Worm (Caenorhabditis elegans) whole organism, midembryonic: ENCODE measurements around the gene C02B10.4.

ENCODE experiments used
- T22C8.4 ChIP-seq: fragments of 200-800 bp; sonication (Bioruptor generic); IDR thresholded peaks from 2 replicates; pipeline ENCODE4 v1.3.6; 2022; ENCODE audit warnings: missing genetic modification characterization, missing compliant biosample characterization
- cog-1 ChIP-seq: sonication (generic microtip); optimal IDR thresholded peaks from 2 replicates; lab custom pipeline; 2016; ENCODE audit warnings: missing genetic modification characterization, missing compliant biosample characterization
- flt-1 ChIP-seq: fragments of 200-800 bp; sonication (Bioruptor generic); IDR thresholded peaks from 2 replicates; pipeline ENCODE4 v1.3.6; 2022; ENCODE audit warnings: missing genetic modification characterization, missing compliant biosample characterization
- klf-2 ChIP-seq: fragments of 200-800 bp; sonication (Bioruptor generic); conservative IDR thresholded peaks from 2 replicates; pipeline ENCODE4 v1.3.6; 2022; ENCODE audit warnings: missing genetic modification reagents, missing genetic modification characterization, missing compliant biosample characterization
- med-1 ChIP-seq: sonication (generic microtip); optimal IDR thresholded peaks from 2 replicates; lab custom pipeline; 2017; ENCODE audit warnings: missing genetic modification characterization, mild to moderate bottlenecking, missing compliant biosample characterization, antibody characterized with exemption, missing genetic modification reagents; ENCODE audit not compliant: insufficient read depth
- ref-1 ChIP-seq: fragments of 200-800 bp; sonication (Bioruptor generic); conservative IDR thresholded peaks from 2 replicates; pipeline ENCODE4 v1.3.6; 2022; ENCODE audit warnings: missing genetic modification reagents, missing genetic modification characterization, missing compliant biosample characterization
- tab-1 ChIP-seq: fragments of 200-800 bp; sonication (Bioruptor generic); IDR thresholded peaks from 2 replicates; pipeline ENCODE4 v1.3.6; 2022; ENCODE audit warnings: missing genetic modification characterization, missing compliant biosample characterization
- ztf-23 ChIP-seq: fragments of 200-800 bp; sonication (Bioruptor generic); IDR thresholded peaks from 2 replicates; pipeline ENCODE4 v1.3.6; 2022; ENCODE audit warnings: missing genetic modification reagents, missing genetic modification characterization, missing compliant biosample characterization
- ztf-29 ChIP-seq: fragments of 200-800 bp; sonication (Bioruptor generic); IDR thresholded peaks from 2 replicates; pipeline ENCODE4 v1.3.6; 2022; ENCODE audit warnings: missing genetic modification reagents, missing genetic modification characterization, missing compliant biosample characterization

C02B10.4 gene

ce11 chrIV:5110391-5110930 lies 19.1 kb downstream of the C02B10.4 start:
- TF ChIP-seq klf-2 (GFP tag; lab: Robert Waterston, UW) (no peak), med-1 (no peak), tab-1 (GFP tag; lab: Robert Waterston, UW) (no peak), flt-1 (no peak)

- TF ChIP-seq ztf-29 (no peak), med-1 (no peak), klf-2 (GFP tag; lab: Robert Waterston, UW) (no peak), T22C8.4 (GFP tag; lab: Robert Waterston, UW) (no peak), tab-1 (GFP tag; lab: Robert Waterston, UW) (no peak), cog-1 (tag; lab: Kevin White, UChicago) (no peak), ref-1 (no peak), ztf-23 (GFP tag; lab: Robert Waterston, UW) (no peak), flt-1 (no peak)
Observed at ce11 chrIV:5111533-5111932, 20.1 kb downstream of the C02B10.4 start, which contains the start of gene AC7.3. Gene AC7.3 (plus strand): TSS chrIV:5111833.

- no peak for TF ChIP-seq cog-1 (tag; lab: Kevin White, UChicago)
- TF ChIP-seq ref-1, result no peak
- no peak for TF ChIP-seq med-1
- no peak for TF ChIP-seq flt-1
Observed at ce11 chrIV:5121995-5122394, 30.6 kb downstream of the C02B10.4 start, which contains the start of gene tkr-3. Gene tkr-3 (minus strand): TSS chrIV:5122095.

- TF ChIP-seq cog-1 (tag; lab: Kevin White, UChicago) (no peak), ztf-23 (GFP tag; lab: Robert Waterston, UW) (no peak), flt-1 (no peak), klf-2 (GFP tag; lab: Robert Waterston, UW) (no peak), tab-1 (GFP tag; lab: Robert Waterston, UW) (no peak), ref-1 (no peak), med-1 (no peak), T22C8.4 (GFP tag; lab: Robert Waterston, UW) (no peak), ztf-29 (no peak)
Observed at ce11 chrIV:5131781-5132180, 40.4 kb downstream of the C02B10.4 start.

- TF ChIP-seq ztf-29 (no peak), ref-1 (0 out of 2 replicates have a peak, but pooled peaks have one; percentile 22)
Observed at ce11 chrIV:5133791-5134370, 42.5 kb downstream of the C02B10.4 start.

ce11 chrIV:5134798-5135197 lies 43.4 kb downstream of the C02B10.4 start:
- TF ChIP-seq med-1 (no peak), T22C8.4 (GFP tag; lab: Robert Waterston, UW) (no peak), flt-1 (no peak), ref-1 (no peak), ztf-23 (GFP tag; lab: Robert Waterston, UW) (no peak), ztf-29 (no peak), cog-1 (tag; lab: Kevin White, UChicago) (no peak), klf-2 (GFP tag; lab: Robert Waterston, UW) (no peak), tab-1 (GFP tag; lab: Robert Waterston, UW) (no peak)

ce11 chrIV:5136523-5136922 lies 45.1 kb downstream of the C02B10.4 start:
- TF ChIP-seq klf-2 (GFP tag; lab: Robert Waterston, UW) (no peak), flt-1 (no peak), ztf-23 (GFP tag; lab: Robert Waterston, UW) (no peak), med-1 (no peak), ztf-29 (no peak), ref-1 (no peak)

- TF ChIP-seq ztf-23 (GFP tag; lab: Robert Waterston, UW) (no peak), ztf-29 (no peak), tab-1 (GFP tag; lab: Robert Waterston, UW) (no peak), flt-1 (no peak), med-1 (no peak), cog-1 (tag; lab: Kevin White, UChicago) (no peak), ref-1 (no peak), klf-2 (GFP tag; lab: Robert Waterston, UW) (no peak), T22C8.4 (GFP tag; lab: Robert Waterston, UW) (no peak)
Observed at ce11 chrIV:5137809-5138208, 46.4 kb downstream of the C02B10.4 start.

- TF ChIP-seq cog-1 (tag; lab: Kevin White, UChicago) (no peak), klf-2 (GFP tag; lab: Robert Waterston, UW) (no peak), ztf-29 (no peak)
Observed at ce11 chrIV:5139189-5139588, 47.8 kb downstream of the C02B10.4 start.

- TF ChIP-seq ref-1 (no peak), tab-1 (GFP tag; lab: Robert Waterston, UW) (no peak), ztf-29 (no peak), cog-1 (tag; lab: Kevin White, UChicago) (no peak), med-1 (no peak), ztf-23 (GFP tag; lab: Robert Waterston, UW) (no peak), flt-1 (no peak), T22C8.4 (GFP tag; lab: Robert Waterston, UW) (no peak), klf-2 (GFP tag; lab: Robert Waterston, UW) (no peak)
Observed at ce11 chrIV:5139972-5140371, 48.6 kb downstream of the C02B10.4 start.
